Worm (Caenorhabditis elegans) whole organism, L2 larva: ENCODE measurements around the gene C34E10.9.

ENCODE experiments used
- C34F6.9 ChIP-seq: fragments of 150-350 bp; optimal IDR thresholded peaks from 2 replicates; lab custom pipeline; 2014; ENCODE audit warnings: missing biosample characterization, missing genetic modification characterization
- F13H6.1 ChIP-seq: sonication (generic microtip); optimal IDR thresholded peaks from 2 replicates; lab custom pipeline; 2016; ENCODE audit warnings: missing genetic modification characterization, missing compliant biosample characterization
- Y55F3AM.14 ChIP-seq: fragments of 200-800 bp; sonication (Bioruptor generic); optimal IDR thresholded peaks from 2 replicates; lab custom pipeline; 2018; ENCODE audit warnings: mild to moderate bottlenecking, missing genetic modification characterization, missing compliant biosample characterization
- alr-1 ChIP-seq: fragments of 150-350 bp; optimal IDR thresholded peaks from 2 replicates; lab custom pipeline; 2014; ENCODE audit warnings: missing biosample characterization, missing genetic modification characterization
- aly-2 ChIP-seq: fragments of 150-350 bp; optimal IDR thresholded peaks from 2 replicates; lab custom pipeline; 2014; ENCODE audit warnings: missing biosample characterization, missing genetic modification characterization
- ama-1 ChIP-seq: fragments of 150-350 bp; optimal IDR thresholded peaks from 2 replicates; lab custom pipeline; 2018; ENCODE audit warnings: inconsistent platforms
- blmp-1 ChIP-seq: sonication (generic microtip); optimal IDR thresholded peaks from 2 replicates; lab custom pipeline; 2017; ENCODE audit warnings: missing genetic modification characterization, mild to moderate bottlenecking, missing compliant biosample characterization, antibody characterized with exemption, moderate library complexity; ENCODE audit not compliant: insufficient read depth
- ceh-16 ChIP-seq: fragments of 150-350 bp; optimal IDR thresholded peaks from 2 replicates; lab custom pipeline; 2014; ENCODE audit warnings: missing biosample characterization, missing genetic modification characterization
- ceh-82 ChIP-seq: fragments of 150-350 bp; optimal IDR thresholded peaks from 2 replicates; lab custom pipeline; 2014; ENCODE audit warnings: missing biosample characterization, missing genetic modification characterization
- crh-2 ChIP-seq: sonication (generic microtip); optimal IDR thresholded peaks from 2 replicates; lab custom pipeline; 2017; ENCODE audit warnings: missing biosample characterization, missing genetic modification characterization
- dmd-4 ChIP-seq: sonication (generic microtip); optimal IDR thresholded peaks from 2 replicates; lab custom pipeline; 2017; ENCODE audit warnings: missing biosample characterization, missing genetic modification characterization
- egl-27 ChIP-seq: sonication (generic microtip); optimal IDR thresholded peaks from 3 replicates; lab custom pipeline; 2017; ENCODE audit warnings: missing biosample characterization, missing genetic modification reagents, missing genetic modification characterization
- elt-1 ChIP-seq: fragments of 150-350 bp; optimal IDR thresholded peaks from 2 replicates; lab custom pipeline; 2014; ENCODE audit warnings: missing biosample characterization, missing genetic modification characterization
- elt-3 ChIP-seq: sonication (generic microtip); optimal IDR thresholded peaks from 2 replicates; lab custom pipeline; 2017; ENCODE audit warnings: missing biosample characterization, missing genetic modification characterization
- fos-1 ChIP-seq: fragments of 150-350 bp; optimal IDR thresholded peaks from 2 replicates; lab custom pipeline; 2014; ENCODE audit warnings: missing biosample characterization, missing genetic modification characterization
- gmeb-1 ChIP-seq: fragments of 150-350 bp; optimal IDR thresholded peaks from 2 replicates; lab custom pipeline; 2014; ENCODE audit warnings: missing biosample characterization, missing genetic modification characterization
- lin-13 ChIP-seq: fragments of 150-350 bp; optimal IDR thresholded peaks from 2 replicates; lab custom pipeline; 2014; ENCODE audit warnings: missing biosample characterization, missing genetic modification reagents, missing genetic modification characterization
- lin-39 ChIP-seq: fragments of 150-350 bp; optimal IDR thresholded peaks from 2 replicates; lab custom pipeline; 2014; ENCODE audit warnings: missing biosample characterization, missing genetic modification reagents, missing genetic modification characterization
- lsy-2 ChIP-seq, 2 experiments: fragments of 150-350 bp in 1 of 2; sonication (generic microtip) in 1 of 2; optimal IDR thresholded peaks; 2 replicates each; lab custom pipeline; 2014 to 2017; ENCODE audit warnings: missing biosample characterization in 2 of 2, missing genetic modification characterization in 2 of 2
- mab-5 ChIP-seq: fragments of 150-350 bp; optimal IDR thresholded peaks from 2 replicates; lab custom pipeline; 2014; ENCODE audit warnings: missing biosample characterization, missing genetic modification characterization
- nhr-129 ChIP-seq: fragments of 150-350 bp; optimal IDR thresholded peaks from 2 replicates; lab custom pipeline; 2014; ENCODE audit warnings: missing biosample characterization, missing genetic modification characterization
- nhr-23 ChIP-seq: fragments of 150-350 bp; optimal IDR thresholded peaks from 2 replicates; lab custom pipeline; 2014; ENCODE audit warnings: missing biosample characterization, missing genetic modification reagents, missing genetic modification characterization
- nhr-237 ChIP-seq: fragments of 150-350 bp; optimal IDR thresholded peaks from 2 replicates; lab custom pipeline; 2014; ENCODE audit warnings: missing biosample characterization, missing genetic modification characterization
- nhr-77 ChIP-seq: fragments of 150-350 bp; optimal IDR thresholded peaks from 2 replicates; lab custom pipeline; 2014; ENCODE audit warnings: missing biosample characterization, missing genetic modification characterization
- skn-1 ChIP-seq: sonication (generic microtip); optimal IDR thresholded peaks from 2 replicates; lab custom pipeline; 2017; ENCODE audit warnings: missing biosample characterization, missing genetic modification characterization
- sma-3 ChIP-seq: sonication (generic microtip); optimal IDR thresholded peaks from 2 replicates; lab custom pipeline; 2016; ENCODE audit warnings: missing genetic modification reagents, missing genetic modification characterization, missing compliant biosample characterization
- sma-9 ChIP-seq, 2 experiments: fragments of 150-350 bp in 1 of 2; sonication (generic microtip) in 1 of 2; optimal IDR thresholded peaks; 2 replicates each; lab custom pipeline; 2014 to 2016; ENCODE audit warnings: missing genetic modification characterization in 2 of 2, mild to moderate bottlenecking in 1 of 2, missing biosample characterization in 1 of 2, missing compliant biosample characterization in 1 of 2, missing genetic modification reagents in 1 of 2, moderate library complexity in 1 of 2
- unc-39 ChIP-seq: fragments of 150-350 bp; optimal IDR thresholded peaks from 2 replicates; lab custom pipeline; 2014; ENCODE audit warnings: missing biosample characterization, missing genetic modification characterization
- unc-55 ChIP-seq: fragments of 150-350 bp; sonication (generic microtip); optimal IDR thresholded peaks from 3 replicates; lab custom pipeline; 2014; ENCODE audit warnings: missing biosample characterization, missing genetic modification reagents, missing genetic modification characterization
- unc-62 ChIP-seq: fragments of 150-350 bp; optimal IDR thresholded peaks from 2 replicates; lab custom pipeline; 2014; ENCODE audit warnings: missing biosample characterization, missing genetic modification reagents, missing genetic modification characterization
- zag-1 ChIP-seq: fragments of 150-350 bp; optimal IDR thresholded peaks from 2 replicates; lab custom pipeline; 2014; ENCODE audit warnings: missing biosample characterization, missing genetic modification characterization
- ztf-1 ChIP-seq: fragments of 200-800 bp; sonication (Bioruptor generic); conservative IDR thresholded peaks from 2 replicates; pipeline ENCODE4 v1.3.6; 2022; ENCODE audit warnings: missing genetic modification characterization, missing compliant biosample characterization
- ztf-4 ChIP-seq: fragments of 150-350 bp; optimal IDR thresholded peaks from 2 replicates; lab custom pipeline; 2014; ENCODE audit warnings: missing biosample characterization, missing genetic modification characterization

Gene C34E10.9

ce11 chrIII:5274250-5274649 lies 11.1 kb upstream of the C34E10.9 start:
- TF ChIP-seq nhr-23 (tag; lab: Kevin White, UChicago) (no peak), nhr-129 (peak; percentile 15), ama-1 (lab: Kevin White, UChicago) (peak; percentile 15), crh-2 (no peak), dmd-4 (tag; lab: Kevin White, UChicago) (no peak), ztf-1 (GFP tag; lab: Robert Waterston, UW) (no peak), ceh-16 (tag; lab: Kevin White, UChicago) (no peak)
- TF ChIP-seq, all 48 proteins: peak for 2

ce11 chrIII:5273396-5273857 lies 10.2 kb upstream of the C34E10.9 start, which contains the start of gene ztf-8:
TSS of gene ztf-8 (minus strand) at chrIII:5273471.
- TF ChIP-seq ztf-4 (tag; lab: Kevin White, UChicago) (peak; percentile 31), egl-27 (tag; lab: Kevin White, UChicago) (no peak), fos-1 (tag; lab: Kevin White, UChicago) (no peak), elt-3 (tag; lab: Kevin White, UChicago) (no peak), zag-1 (tag; lab: Kevin White, UChicago) (no peak), sma-9 (GFP tag; optimal IDR thresholded peaks at IDR 0.05; lab: Kevin White, UChicago) (no peak), sma-9 (tag; optimal IDR thresholded peaks at IDR 0.05; lab: Kevin White, UChicago) (no peak), crh-2 (peak; percentile 38), lin-13 (GFP tag; lab: Kevin White, UChicago) (no peak), Y55F3AM.14 (GFP tag; lab: Kevin White, UChicago) (no peak), F13H6.1 (no peak), lsy-2 (tag; optimal IDR thresholded peaks at IDR 0.05; lab: Kevin White, UChicago) (peak in 1 of 2 experiments; percentile 49), nhr-129 (no peak), ama-1 (lab: Kevin White, UChicago) (peak; percentile 37), unc-55 (GFP tag; lab: Kevin White, UChicago) (no peak), nhr-237 (no peak), sma-3 (GFP tag; lab: Kevin White, UChicago) (no peak), unc-62 (GFP tag; lab: Kevin White, UChicago) (no peak), nhr-77 (tag; lab: Kevin White, UChicago) (no peak), ceh-82 (no peak), C34F6.9 (tag; lab: Kevin White, UChicago) (peak; percentile 25), lin-39 (tag; lab: Kevin White, UChicago) (no peak), mab-5 (tag; lab: Kevin White, UChicago) (no peak)

ce11 chrIII:5269814-5270213 lies 6.6 kb upstream of the C34E10.9 start, which contains the start of gene ZC395.4:
TSS of gene ZC395.4 (plus strand) at chrIII:5270114.
- TF ChIP-seq blmp-1 (tag; lab: Kevin White, UChicago), result no peak
- no peak for TF ChIP-seq crh-2
- no peak for TF ChIP-seq nhr-129
- TF ChIP-seq unc-39, result no peak
- TF ChIP-seq elt-1 (tag; lab: Kevin White, UChicago), result no peak
- no peak for TF ChIP-seq skn-1 (tag; lab: Kevin White, UChicago)
- TF ChIP-seq zag-1 (tag; lab: Kevin White, UChicago), result no peak
- TF ChIP-seq mab-5 (tag; lab: Kevin White, UChicago), result no peak
- no peak for TF ChIP-seq F13H6.1
- no peak for TF ChIP-seq unc-55 (GFP tag; lab: Kevin White, UChicago)
- TF ChIP-seq ztf-1 (GFP tag; lab: Robert Waterston, UW), result no peak
- TF ChIP-seq lin-13 (GFP tag; lab: Kevin White, UChicago), result no peak
- no peak for TF ChIP-seq alr-1 (tag; lab: Kevin White, UChicago)
- no peak for TF ChIP-seq elt-3 (tag; lab: Kevin White, UChicago)
- TF ChIP-seq, all 48 proteins: peak for 0

- no peak for TF ChIP-seq gmeb-1 (tag; lab: Kevin White, UChicago)
Observed at ce11 chrIII:5268486-5268885, 5.3 kb upstream of the C34E10.9 start.

ce11 chrIII:5267217-5267906 lies 4.2 kb upstream of the C34E10.9 start, which contains the start of gene ZC395.5:
TSS of gene ZC395.5 (plus strand) at chrIII:5267848.
- peak; percentile 59 for TF ChIP-seq gmeb-1 (tag; lab: Kevin White, UChicago)
- TF ChIP-seq egl-27 (tag; lab: Kevin White, UChicago), result no peak
- TF ChIP-seq aly-2 (tag; lab: Kevin White, UChicago), result no peak
- peak; percentile 28 for TF ChIP-seq crh-2
- TF ChIP-seq ama-1 (lab: Kevin White, UChicago), result no peak
- TF ChIP-seq, all 48 proteins: peak for 2
